Fruit fly (Drosophila melanogaster): ENCODE measurements around the gene CG4045.
A peak's percentile ranks its signal among the peaks of the same experiment; 100 is the strongest.

The CG4045 gene

dm6 chrX:2036800-2037488 lies 38.8 kb downstream of the CG4045 start (continued):
- TF ChIP-seq Trl (optimal IDR thresholded peaks at IDR 0.05) (no peak), Trl (GFP tag; optimal IDR thresholded peaks at IDR 0.05) (peak; percentile 25), CG30431 (GFP tag; optimal IDR thresholded peaks at IDR 0.05) (peak; percentile 19), pb (GFP tag; optimal IDR thresholded peaks at IDR 0.05) (peak; percentile 44), rib (GFP tag; IDR thresholded peaks at IDR 0.05) (0 out of 2 replicates have a peak, but pooled peaks have one; percentile 53), shn (GFP tag; optimal IDR thresholded peaks at IDR 0.05) (peak; percentile 17), Dad (GFP tag; optimal IDR thresholded peaks at IDR 0.05) (no peak), nau (GFP tag; optimal IDR thresholded peaks at IDR 0.05) (no peak), CG2678 (tag; optimal IDR thresholded peaks at IDR 0.05) (peak; percentile 42), dysf (GFP tag; IDR thresholded peaks at IDR 0.05) (0 out of 3 replicates have a peak, but pooled peaks have one; percentile 35), Xrp1 (GFP tag; IDR thresholded peaks at IDR 0.05) (peak; percentile 38; the same call in 1 of the 2 replicates), CG31441 (GFP tag; IDR thresholded peaks at IDR 0.05) (no peak), Hr51 (GFP tag; optimal IDR thresholded peaks at IDR 0.05) (peak in 1 of 2 experiments; percentile 30), ab (GFP tag; optimal IDR thresholded peaks at IDR 0.05) (no peak), CG5180 (GFP tag; optimal IDR thresholded peaks at IDR 0.05) (peak; percentile 85), Antp (GFP tag; optimal IDR thresholded peaks at IDR 0.05) (peak; percentile 48), Atf6 (GFP tag; IDR thresholded peaks at IDR 0.05) (no peak), CG4404 (GFP tag; IDR thresholded peaks at IDR 0.05) (no peak), Opbp (GFP tag; IDR thresholded peaks at IDR 0.05; ENCODE audit: partially characterized antibody) (no peak), Ptx1 (GFP tag; IDR thresholded peaks at IDR 0.05) (peak; percentile 18; the same call in 1 of the 2 replicates), amos (GFP tag; IDR thresholded peaks at IDR 0.05; ENCODE audit: partially characterized antibody) (no peak), CG32532 (GFP tag; IDR thresholded peaks at IDR 0.05) (peak; percentile 19; the same call in 1 of the 2 replicates), psq (GFP tag; optimal IDR thresholded peaks at IDR 0.05) (no peak), Bgb (GFP tag; IDR thresholded peaks at IDR 0.05; ENCODE audit: partially characterized antibody) (no peak), CG31224 (GFP tag; IDR thresholded peaks at IDR 0.05) (0 out of 2 replicates have a peak, but pooled peaks have one; percentile 4), CG17361 (GFP tag; IDR thresholded peaks at IDR 0.05) (0 out of 3 replicates have a peak, but pooled peaks have one; percentile 21), CG18262 (tag; optimal IDR thresholded peaks at IDR 0.05) (peak; percentile 28), CG9215 (GFP tag; IDR thresholded peaks at IDR 0.05) (peak; percentile 28; the same call in 1 of the 2 replicates), eyg (GFP tag; optimal IDR thresholded peaks at IDR 0.05) (peak; percentile 36), Fer3 (tag; optimal IDR thresholded peaks at IDR 0.05) (no peak), CG9876 (GFP tag; optimal IDR thresholded peaks at IDR 0.05) (no peak), CG12942 (GFP tag; optimal IDR thresholded peaks at IDR 0.05) (peak; percentile 14), CG30403 (GFP tag; optimal IDR thresholded peaks at IDR 0.05) (peak; percentile 34), bsh (GFP tag; optimal IDR thresholded peaks at IDR 0.05) (peak in 1 of 2 experiments; percentile 13), inv (GFP tag; IDR thresholded peaks at IDR 0.05; ENCODE audit: partially characterized antibody) (no peak), NfI (GFP tag; optimal IDR thresholded peaks at IDR 0.05) (peak; percentile 3), gem (tag; optimal IDR thresholded peaks at IDR 0.05) (peak; percentile 44), ap (GFP tag; IDR thresholded peaks at IDR 0.05) (no peak), D19A (tag; optimal IDR thresholded peaks at IDR 0.05) (peak; percentile 5), grau (tag; optimal IDR thresholded peaks at IDR 0.05) (peak; percentile 2), bcd (GFP tag; optimal IDR thresholded peaks at IDR 0.05) (peak; percentile 4), chif (GFP tag; optimal IDR thresholded peaks at IDR 0.05) (peak in 1 of 2 experiments; percentile 25), Sry-δ (GFP tag; optimal IDR thresholded peaks at IDR 0.05) (no peak), CG3995 (GFP tag; optimal IDR thresholded peaks at IDR 0.05) (no peak), CG13894 (tag; optimal IDR thresholded peaks at IDR 0.05) (no peak), CG7839 (tag; optimal IDR thresholded peaks at IDR 0.05) (peak; percentile 18), CG13424 (tag; optimal IDR thresholded peaks at IDR 0.05) (peak; percentile 13), ind (GFP tag; optimal IDR thresholded peaks at IDR 0.05) (peak; percentile 33), jigr1 (GFP tag; IDR thresholded peaks at IDR 0.05) (no peak)

All from whole organism, embryonic.